Worm (Caenorhabditis elegans) whole organism, L4 larva: ENCODE results near the gene C18E9.7.

Experiments
- F49E8.2 ChIP-seq: sonication (generic microtip); optimal IDR thresholded peaks from 2 replicates; lab custom pipeline; 2016; ENCODE audit warnings: missing compliant biosample characterization, mild to moderate bottlenecking, missing genetic modification characterization, borderline replicate concordance
- aly-2 ChIP-seq: sonication (generic microtip); optimal IDR thresholded peaks from 2 replicates; lab custom pipeline; 2018; ENCODE audit warnings: missing biosample characterization, missing genetic modification characterization
- ama-1 ChIP-seq: fragments of 150-350 bp; optimal IDR thresholded peaks from 2 replicates; lab custom pipeline; 2014; ENCODE audit warnings: inconsistent platforms, mixed read lengths
- dpl-1 ChIP-seq: fragments of 150-350 bp; optimal IDR thresholded peaks from 2 replicates; lab custom pipeline; 2014; ENCODE audit warnings: missing biosample characterization, missing genetic modification reagents, missing genetic modification characterization
- fos-1 ChIP-seq: fragments of 150-350 bp; optimal IDR thresholded peaks from 2 replicates; lab custom pipeline; 2014; ENCODE audit warnings: missing biosample characterization, missing genetic modification characterization
- gei-8 ChIP-seq: fragments of 200-800 bp; sonication (Bioruptor generic); optimal IDR thresholded peaks from 2 replicates; lab custom pipeline; 2018; ENCODE audit warnings: mild to moderate bottlenecking, missing genetic modification characterization, missing compliant biosample characterization
- hlh-11 ChIP-seq: fragments of 200-800 bp; sonication (Bioruptor generic); optimal IDR thresholded peaks from 2 replicates; lab custom pipeline; 2018; ENCODE audit warnings: mild to moderate bottlenecking, missing genetic modification characterization, missing compliant biosample characterization
- lsy-2 ChIP-seq, 2 experiments: fragments of 150-350 bp in 1 of 2; sonication (generic microtip) in 1 of 2; optimal IDR thresholded peaks; 2 replicates each; lab custom pipeline; 2014 to 2017; ENCODE audit warnings: missing biosample characterization in 2 of 2, missing genetic modification characterization in 2 of 2
- mdl-1 ChIP-seq, 2 experiments: fragments of 150-350 bp in 1 of 2; sonication (generic microtip) in 1 of 2; optimal IDR thresholded peaks; 2 replicates each; lab custom pipeline; 2014 to 2017; ENCODE audit warnings: missing biosample characterization in 2 of 2, missing genetic modification characterization in 2 of 2
- mdt-29 ChIP-seq: fragments of 200-800 bp; sonication (Bioruptor generic); IDR thresholded peaks from 2 replicates; pipeline ENCODE4 v1.3.6; 2022; ENCODE audit warnings: missing genetic modification reagents, missing genetic modification characterization, missing compliant biosample characterization
- pqm-1 ChIP-seq: sonication (generic microtip); optimal IDR thresholded peaks from 2 replicates; lab custom pipeline; 2017; ENCODE audit warnings: missing biosample characterization, missing genetic modification characterization
- snpc-4 ChIP-seq: fragments of 150-350 bp; optimal IDR thresholded peaks from 2 replicates; lab custom pipeline; 2014; ENCODE audit warnings: missing biosample characterization, missing genetic modification characterization
- tag-97 ChIP-seq: fragments of 200-800 bp; sonication (Bioruptor generic); IDR thresholded peaks from 2 replicates; pipeline ENCODE4 v1.3.6; 2022; ENCODE audit warnings: missing genetic modification characterization, missing compliant biosample characterization

DNA sequence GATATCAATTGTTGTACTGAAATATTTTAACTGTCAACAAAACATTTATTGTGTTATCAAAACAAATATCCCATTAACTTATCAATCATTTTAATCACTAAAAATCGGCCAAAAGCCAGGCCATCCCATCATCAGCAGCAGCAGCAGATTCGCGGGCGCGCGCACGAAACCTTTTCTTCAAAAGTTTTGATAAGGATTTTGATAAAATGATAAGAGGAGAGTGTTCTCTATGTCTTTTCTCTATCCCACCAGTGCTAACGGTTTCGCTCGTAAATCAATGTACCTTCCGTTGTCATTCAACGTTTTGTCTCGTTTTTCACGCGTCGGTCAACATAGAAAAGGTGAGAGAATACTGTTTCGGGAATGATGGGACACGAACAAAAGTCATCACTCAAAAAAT lies 45.5 kb upstream of the C18E9.7 start:
- TF ChIP-seq F49E8.2 (no peak), mdt-29 (GFP tag; lab: Robert Waterston, UW) (no peak), ama-1 (lab: Kevin White, UChicago) (no peak), tag-97 (GFP tag; lab: Robert Waterston, UW) (no peak), pqm-1 (no peak), aly-2 (tag; lab: Kevin White, UChicago) (no peak), snpc-4 (tag; lab: Kevin White, UChicago) (no peak), fos-1 (no peak), lsy-2 (tag; optimal IDR thresholded peaks at IDR 0.05; lab: Kevin White, UChicago) (no peak), hlh-11 (tag; lab: Kevin White, UChicago) (no peak), gei-8 (no peak), dpl-1 (no peak), mdl-1 (tag; optimal IDR thresholded peaks at IDR 0.05; lab: Kevin White, UChicago) (no peak)
